Fruit fly (Drosophila melanogaster) whole organism, embryonic: ENCODE results near the gene COX7AL2.
A peak's percentile ranks its signal among the peaks of the same experiment; 100 is the strongest.

ENCODE experiments used
- Adf1 ChIP-seq: fragments of 200-800 bp; sonication (Bioruptor generic); IDR thresholded peaks from 2 replicates; pipeline ENCODE4 v1.3.6; 2022; ENCODE audit warnings: missing biosample characterization, missing genetic modification characterization
- C15 ChIP-seq: fragments of 200-800 bp; sonication (Bioruptor generic); IDR thresholded peaks from 3 replicates; pipeline ENCODE4 v1.3.6; 2022; ENCODE audit warnings: missing biosample characterization, missing genetic modification characterization
- CG1024 ChIP-seq: fragments of 200-800 bp; sonication (Bioruptor generic); IDR thresholded peaks from 2 replicates; pipeline ENCODE4 v1.3.6; 2022; ENCODE audit warnings: missing biosample characterization, missing genetic modification characterization
- CG10462 ChIP-seq: fragments of 200-800 bp; sonication (Bioruptor generic); optimal IDR thresholded peaks from 2 replicates; lab custom pipeline; 2016; ENCODE audit warnings: missing biosample characterization, missing genetic modification characterization
- CG11456 ChIP-seq: fragments of 200-800 bp; sonication (Bioruptor generic); IDR thresholded peaks from 3 replicates; pipeline ENCODE4 v1.3.6; 2022; ENCODE audit warnings: missing biosample characterization, missing genetic modification characterization
- CG14860 ChIP-seq: fragments of 200-800 bp; sonication (Bioruptor generic); IDR thresholded peaks from 3 replicates; pipeline ENCODE4 v1.3.6; 2022; ENCODE audit warnings: missing biosample characterization, missing genetic modification characterization; ENCODE audit not compliant: partially characterized antibody
- CG15073 ChIP-seq: fragments of 200-800 bp; sonication (Bioruptor generic); optimal IDR thresholded peaks from 2 replicates; lab custom pipeline; 2016; ENCODE audit warnings: missing biosample characterization, missing genetic modification characterization
- CG1602 ChIP-seq: fragments of 200-800 bp; sonication (Bioruptor generic); optimal IDR thresholded peaks from 3 replicates; lab custom pipeline; 2016; ENCODE audit warnings: missing biosample characterization, missing genetic modification characterization
- CG16863 ChIP-seq: fragments of 200-800 bp; sonication (Bioruptor generic); optimal IDR thresholded peaks from 3 replicates; lab custom pipeline; 2016; ENCODE audit warnings: missing biosample characterization, missing genetic modification characterization
- CG17912 ChIP-seq: fragments of 200-800 bp; sonication (Bioruptor generic); optimal IDR thresholded peaks from 2 replicates; lab custom pipeline; 2018; ENCODE audit warnings: missing biosample characterization, mild to moderate bottlenecking, missing genetic modification characterization
- CG18476 ChIP-seq: fragments of 200-800 bp; sonication (Bioruptor generic); optimal IDR thresholded peaks from 2 replicates; lab custom pipeline; 2016; ENCODE audit warnings: missing biosample characterization, mild to moderate bottlenecking, missing genetic modification characterization
- CG18599 ChIP-seq: fragments of 200-800 bp; sonication (Bioruptor generic); optimal IDR thresholded peaks from 3 replicates; lab custom pipeline; 2017; ENCODE audit warnings: missing biosample characterization, missing genetic modification characterization, mild to moderate bottlenecking, moderate library complexity, missing genetic modification reagents
- CG2120 ChIP-seq: fragments of 200-800 bp; sonication (Bioruptor generic); optimal IDR thresholded peaks from 3 replicates; lab custom pipeline; 2016; ENCODE audit warnings: missing biosample characterization, missing genetic modification characterization
- CG30403 ChIP-seq: fragments of 200-800 bp; sonication (Bioruptor generic); optimal IDR thresholded peaks from 3 replicates; lab custom pipeline; 2016; ENCODE audit warnings: missing biosample characterization, missing genetic modification characterization
- CG31365 ChIP-seq: fragments of 200-800 bp; sonication (Bioruptor generic); optimal IDR thresholded peaks from 2 replicates; lab custom pipeline; 2018; ENCODE audit warnings: missing biosample characterization, mild to moderate bottlenecking, missing genetic modification characterization
- CG32532 ChIP-seq: fragments of 200-800 bp; sonication (Bioruptor generic); IDR thresholded peaks from 2 replicates; pipeline ENCODE4 v1.3.6; 2022; ENCODE audit warnings: missing biosample characterization, missing genetic modification characterization
- CG33557 ChIP-seq: fragments of 200-800 bp; sonication (Bioruptor generic); optimal IDR thresholded peaks from 2 replicates; lab custom pipeline; 2019; ENCODE audit warnings: missing biosample characterization, mild to moderate bottlenecking, missing genetic modification characterization, moderate library complexity
- CG34422 ChIP-seq: fragments of 200-800 bp; sonication (Bioruptor generic); IDR thresholded peaks from 3 replicates; pipeline ENCODE4 v1.3.6; 2022; ENCODE audit warnings: missing biosample characterization, missing genetic modification characterization
- CG4328 ChIP-seq: fragments of 200-800 bp; sonication (Bioruptor generic); optimal IDR thresholded peaks from 3 replicates; lab custom pipeline; 2017; ENCODE audit warnings: missing biosample characterization, missing genetic modification reagents, missing genetic modification characterization
- CG4820 ChIP-seq: fragments of 200-800 bp; sonication (Bioruptor generic); optimal IDR thresholded peaks from 3 replicates; lab custom pipeline; 2016; ENCODE audit warnings: missing biosample characterization, missing genetic modification characterization
- CG6689 ChIP-seq: fragments of 200-800 bp; sonication (Bioruptor generic); IDR thresholded peaks from 2 replicates; pipeline ENCODE4 v1.3.6; 2022; ENCODE audit warnings: missing biosample characterization, missing genetic modification characterization
- CG6854 ChIP-seq: fragments of 200-800 bp; sonication (Bioruptor generic); optimal IDR thresholded peaks from 3 replicates; lab custom pipeline; 2017; ENCODE audit warnings: missing biosample characterization, mild to moderate bottlenecking, missing genetic modification characterization
- CG7928 ChIP-seq: fragments of 200-800 bp; sonication (Bioruptor generic); optimal IDR thresholded peaks from 2 replicates; lab custom pipeline; 2017; ENCODE audit warnings: missing biosample characterization, mild to moderate bottlenecking, missing genetic modification characterization
- CG9817 ChIP-seq: fragments of 200-800 bp; sonication (Bioruptor generic); optimal IDR thresholded peaks from 2 replicates; lab custom pipeline; 2018; ENCODE audit warnings: missing biosample characterization, mild to moderate bottlenecking, missing genetic modification characterization, moderate library complexity
- CkIIα-i1 ChIP-seq: fragments of 200-800 bp; sonication (Bioruptor generic); IDR thresholded peaks from 2 replicates; pipeline ENCODE4 v1.3.6; 2022; ENCODE audit warnings: missing biosample characterization, missing genetic modification characterization
- ERR ChIP-seq: fragments of 200-800 bp; sonication (Bioruptor generic); optimal IDR thresholded peaks from 2 replicates; lab custom pipeline; 2016; ENCODE audit warnings: missing biosample characterization, missing genetic modification characterization
- Fer2 ChIP-seq: fragments of 200-800 bp; sonication (Bioruptor generic); optimal IDR thresholded peaks from 2 replicates; lab custom pipeline; 2018; ENCODE audit warnings: missing biosample characterization, mild to moderate bottlenecking, missing genetic modification characterization, moderate library complexity
- Hey ChIP-seq: fragments of 200-800 bp; sonication (Bioruptor generic); optimal IDR thresholded peaks from 3 replicates; lab custom pipeline; 2018; ENCODE audit warnings: missing biosample characterization, mild to moderate bottlenecking, missing genetic modification characterization
- Myb ChIP-seq: fragments of 200-800 bp; sonication (Bioruptor generic); optimal IDR thresholded peaks from 2 replicates; lab custom pipeline; 2016; ENCODE audit warnings: missing biosample characterization, missing genetic modification characterization
- Oli ChIP-seq: fragments of 200-800 bp; sonication (Bioruptor generic); optimal IDR thresholded peaks from 2 replicates; lab custom pipeline; 2018; ENCODE audit warnings: missing biosample characterization, mild to moderate bottlenecking, missing genetic modification characterization, moderate library complexity
- Sry-δ ChIP-seq: fragments of 200-800 bp; sonication (Bioruptor generic); optimal IDR thresholded peaks from 2 replicates; lab custom pipeline; 2016; ENCODE audit warnings: missing biosample characterization, missing genetic modification characterization
- Trl ChIP-seq, 3 experiments: fragments of >200 bp in 2 of 3; fragments of 200-800 bp in 1 of 3; sonication (Bioruptor generic) in 1 of 3; optimal IDR thresholded peaks; 2 replicates in 1 of 3; 3 replicates in 2 of 3; lab custom pipeline; 2016 to 2017; ENCODE audit warnings: missing biosample characterization in 1 of 3, missing genetic modification characterization in 1 of 3
- Xbp1 ChIP-seq: fragments of 200-800 bp; sonication (Bioruptor generic); optimal IDR thresholded peaks from 3 replicates; lab custom pipeline; 2016; ENCODE audit warnings: missing biosample characterization, mild to moderate bottlenecking, missing genetic modification characterization
- bowl ChIP-seq: fragments of 200-800 bp; sonication (Bioruptor generic); IDR thresholded peaks from 2 replicates; pipeline ENCODE4 v1.3.6; 2022; ENCODE audit warnings: missing biosample characterization, missing genetic modification characterization
- cad ChIP-seq: fragments of >200 bp; optimal IDR thresholded peaks from 2 replicates; lab custom pipeline; 2017; ENCODE audit warnings: missing biosample characterization, missing genetic modification characterization
- cas ChIP-seq: fragments of 200-800 bp; sonication (Bioruptor generic); IDR thresholded peaks from 2 replicates; pipeline ENCODE4 v1.3.6; 2022; ENCODE audit warnings: missing biosample characterization, missing genetic modification characterization
- chn ChIP-seq: fragments of 200-800 bp; sonication (Bioruptor generic); optimal IDR thresholded peaks from 2 replicates; lab custom pipeline; 2016; ENCODE audit warnings: missing biosample characterization, missing genetic modification characterization
- croc ChIP-seq: fragments of 200-800 bp; sonication (Bioruptor generic); conservative IDR thresholded peaks from 3 replicates; pipeline ENCODE4 v1.3.6; 2022; ENCODE audit warnings: missing biosample characterization, missing genetic modification characterization
- gsb ChIP-seq: fragments of 200-800 bp; sonication (Bioruptor generic); IDR thresholded peaks from 2 replicates; pipeline ENCODE4 v1.3.6; 2022; ENCODE audit warnings: missing biosample characterization, missing genetic modification characterization
- ind ChIP-seq: fragments of 200-800 bp; sonication (Bioruptor generic); optimal IDR thresholded peaks from 3 replicates; lab custom pipeline; 2016; ENCODE audit warnings: missing biosample characterization, missing genetic modification characterization
- lab ChIP-seq: fragments of 200-800 bp; sonication (Bioruptor generic); optimal IDR thresholded peaks from 3 replicates; lab custom pipeline; 2017; ENCODE audit warnings: missing biosample characterization, missing genetic modification characterization, mild to moderate bottlenecking, moderate library complexity, missing genetic modification reagents
- pita ChIP-seq: fragments of 200-800 bp; sonication (Bioruptor generic); optimal IDR thresholded peaks from 2 replicates; lab custom pipeline; 2017; ENCODE audit warnings: missing biosample characterization, mild to moderate bottlenecking, missing genetic modification characterization
- psq ChIP-seq: fragments of 200-800 bp; sonication (Bioruptor generic); optimal IDR thresholded peaks from 2 replicates; lab custom pipeline; 2017; ENCODE audit warnings: missing biosample characterization, missing genetic modification characterization
- salm ChIP-seq: fragments of 200-800 bp; sonication (Bioruptor generic); optimal IDR thresholded peaks from 2 replicates; lab custom pipeline; 2018; ENCODE audit warnings: missing biosample characterization, mild to moderate bottlenecking, missing genetic modification characterization
- sens ChIP-seq: fragments of 200-800 bp; sonication (Bioruptor generic); peaks from one replicate; lab custom pipeline; 2016; ENCODE audit warnings: missing biosample characterization, missing genetic modification characterization
- seq ChIP-seq: fragments of 200-800 bp; sonication (Bioruptor generic); IDR thresholded peaks from 2 replicates; pipeline ENCODE4 v1.3.6; 2022; ENCODE audit warnings: missing biosample characterization, missing genetic modification characterization
- sr ChIP-seq: fragments of 200-800 bp; sonication (Bioruptor generic); IDR thresholded peaks from 3 replicates; pipeline ENCODE4 v1.3.6; 2022; ENCODE audit warnings: missing biosample characterization, missing genetic modification characterization
- ttk ChIP-seq: fragments of 200-800 bp; sonication (Bioruptor generic); IDR thresholded peaks from 2 replicates; pipeline ENCODE4 v2.1.2; 2022; ENCODE audit warnings: missing biosample characterization, missing genetic modification characterization
- twi ChIP-seq: fragments of 200-800 bp; optimal IDR thresholded peaks from 2 replicates; lab custom pipeline; 2019; ENCODE audit warnings: missing biosample characterization, mild to moderate bottlenecking, missing genetic modification characterization, moderate library complexity
- vvl ChIP-seq: fragments of 200-800 bp; sonication (Bioruptor generic); IDR thresholded peaks from 2 replicates; pipeline ENCODE4 v1.3.6; 2022; ENCODE audit warnings: missing biosample characterization, missing genetic modification characterization

The COX7AL2 gene

dm6 chr2L:2196590-2197474 is 880 bp downstream of the COX7AL2 start (continued):
- TF ChIP-seq chn (GFP tag; lab: Kevin White, UChicago) = peak; percentile 69
- no peak for TF ChIP-seq CG34422 (GFP tag; lab: Robert Waterston, UW)
- no peak for TF ChIP-seq vvl (GFP tag; lab: Robert Waterston, UW)
- peak; percentile 15 for TF ChIP-seq CG18476 (GFP tag; lab: Kevin White, UChicago)
- TF ChIP-seq CG32532 (GFP tag; lab: Robert Waterston, UW) = no peak
- peak; percentile 13 for TF ChIP-seq ind (GFP tag; lab: Kevin White, UChicago)
- TF ChIP-seq CG2120 (GFP tag; lab: Kevin White, UChicago) = peak; percentile 70
- no peak for TF ChIP-seq gsb
- TF ChIP-seq CG30403 (GFP tag; lab: Kevin White, UChicago) = peak; percentile 74
- TF ChIP-seq CG11456 (GFP tag; lab: Robert Waterston, UW) = no peak
- no peak for TF ChIP-seq CG10462 (GFP tag; lab: Kevin White, UChicago)
- no peak for TF ChIP-seq salm (tag; lab: Kevin White, UChicago)
- no peak for TF ChIP-seq croc (GFP tag; lab: Robert Waterston, UW)
- TF ChIP-seq CG1024 = no peak
- TF ChIP-seq CG17912 (GFP tag; lab: Kevin White, UChicago) = peak; percentile 81
- TF ChIP-seq cas (GFP tag; lab: Robert Waterston, UW) = no peak
- peak in 1 of 2 experiments; percentile 19 for TF ChIP-seq Trl (optimal IDR thresholded peaks at IDR 0.05; lab: Kevin White, UChicago)
- TF ChIP-seq Trl (GFP tag; optimal IDR thresholded peaks at IDR 0.05; lab: Kevin White, UChicago) = no peak
- TF ChIP-seq ERR = peak; percentile 81
- TF ChIP-seq CG7928 (GFP tag; lab: Kevin White, UChicago) = peak; percentile 4
- TF ChIP-seq lab (GFP tag; lab: Kevin White, UChicago) = peak; percentile 74
- no peak for TF ChIP-seq Adf1 (GFP tag; lab: Robert Waterston, UW)
- TF ChIP-seq CG18599 = peak; percentile 73
- TF ChIP-seq CG4328 (GFP tag; lab: Kevin White, UChicago) = peak; percentile 74
- TF ChIP-seq pita (GFP tag; lab: Kevin White, UChicago) = no peak
- TF ChIP-seq CG1602 = peak; percentile 38
- TF ChIP-seq Fer2 = peak; percentile 20
- no peak for TF ChIP-seq CG33557
- no peak for TF ChIP-seq cad (GFP tag; lab: Kevin White, UChicago)
- TF ChIP-seq CG6689 = no peak
- no peak for TF ChIP-seq sr (GFP tag; lab: Robert Waterston, UW)
- peak; percentile 59 for TF ChIP-seq Xbp1 (GFP tag; lab: Kevin White, UChicago)
- no peak for TF ChIP-seq CG15073
- no peak for TF ChIP-seq CkIIα-i1 (GFP tag; lab: Robert Waterston, UW)
- no peak for TF ChIP-seq seq (GFP tag; lab: Robert Waterston, UW)
- TF ChIP-seq CG6854 (GFP tag; lab: Kevin White, UChicago) = peak; percentile 83
- TF ChIP-seq twi (tag; lab: Kevin White, UChicago) = peak; percentile 99
- TF ChIP-seq CG31365 = peak; percentile 63
- TF ChIP-seq C15 (GFP tag; lab: Robert Waterston, UW) = no peak
- TF ChIP-seq Oli = peak; percentile 60
- peak; percentile 32 for TF ChIP-seq Myb
- no peak for TF ChIP-seq bowl
- TF ChIP-seq ttk (GFP tag; lab: Robert Waterston, UW) = no peak
- peak; percentile 7 for TF ChIP-seq Sry-δ (GFP tag; lab: Kevin White, UChicago)
- TF ChIP-seq CG16863 (GFP tag; lab: Kevin White, UChicago) = peak; percentile 14
- TF ChIP-seq CG4820 (GFP tag; lab: Kevin White, UChicago) = peak; percentile 51
- peak; percentile 20 for TF ChIP-seq CG9817 (tag; lab: Kevin White, UChicago)
- peak; percentile 38 for TF ChIP-seq Hey (tag; lab: Kevin White, UChicago)
- TF ChIP-seq sens (GFP tag; lab: Kevin White, UChicago) = peak; percentile 86
- no peak for TF ChIP-seq psq (GFP tag; lab: Kevin White, UChicago)
- no peak for TF ChIP-seq CG14860
